Worm (Caenorhabditis elegans): ENCODE results near the gene ncr-2.

The ncr-2 gene

ce11 chrIII:8291268-8292032, 33.3 kb downstream of the ncr-2 start:
- TF ChIP-seq nhr-80 (tag; optimal IDR thresholded peaks at IDR 0.05), result peak; percentile 60
- no peak for TF ChIP-seq ztf-22 (GFP tag; optimal IDR thresholded peaks at IDR 0.05)
- no peak for TF ChIP-seq die-1 (tag; optimal IDR thresholded peaks at IDR 0.05)
- TF ChIP-seq egl-44 (GFP tag; IDR thresholded peaks at IDR 0.05), result no peak
- TF ChIP-seq ztf-25 (GFP tag; IDR thresholded peaks at IDR 0.05), result no peak
- 0 out of 2 replicates have a peak, but pooled peaks have one; percentile 22 for TF ChIP-seq dox-1 (GFP tag; IDR thresholded peaks at IDR 0.05)
- no peak for TF ChIP-seq him-1 (tag; optimal IDR thresholded peaks at IDR 0.05)
- no peak for TF ChIP-seq atf-7 (tag; optimal IDR thresholded peaks at IDR 0.05)
- no peak for TF ChIP-seq lin-26 (GFP tag; IDR thresholded peaks at IDR 0.05)

- no peak for TF ChIP-seq F55B11.4 (tag; optimal IDR thresholded peaks at IDR 0.05; ENCODE audit: borderline replicate concordance, insufficient read depth)
- no peak for TF ChIP-seq snpc-1.3 (tag; optimal IDR thresholded peaks at IDR 0.05; ENCODE audit: insufficient read depth)
- TF ChIP-seq ets-4 (GFP tag; optimal IDR thresholded peaks at IDR 0.05), result no peak
- TF ChIP-seq snpc-4 (GFP tag; optimal IDR thresholded peaks at IDR 0.05), result no peak
- no peak for TF ChIP-seq snpc-4 (tag; optimal IDR thresholded peaks at IDR 0.05)
- no peak for TF ChIP-seq gei-17 (GFP tag; optimal IDR thresholded peaks at IDR 0.05)
- TF ChIP-seq nhr-80 (tag; optimal IDR thresholded peaks at IDR 0.05), result peak; percentile 68
- TF ChIP-seq xnd-1 (tag; optimal IDR thresholded peaks at IDR 0.05), result no peak
- TF ChIP-seq pbrm-1 (GFP tag; IDR thresholded peaks at IDR 0.05), result no peak
- TF ChIP-seq unc-62 (GFP tag; optimal IDR thresholded peaks at IDR 0.05), result peak; percentile 42
- no peak for TF ChIP-seq mel-28 (tag; optimal IDR thresholded peaks at IDR 0.05; ENCODE audit: borderline replicate concordance)
- TF ChIP-seq athp-1 (tag; optimal IDR thresholded peaks at IDR 0.05), result no peak
These were observed 35.1 kb downstream of the ncr-2 start for ce11 chrIII:8293260-8293659.

- no peak for TF ChIP-seq egrh-3 (GFP tag; IDR thresholded peaks at IDR 0.05)
- TF ChIP-seq die-1 (tag; optimal IDR thresholded peaks at IDR 0.05), result no peak
- TF ChIP-seq Y53F4B.3 (GFP tag; IDR thresholded peaks at IDR 0.05), result no peak
- no peak for TF ChIP-seq hlh-12 (tag; optimal IDR thresholded peaks at IDR 0.05)
- no peak for TF ChIP-seq F49E8.2 (tag; optimal IDR thresholded peaks at IDR 0.05; ENCODE audit: insufficient read depth)
- TF ChIP-seq mcd-1 (GFP tag; IDR thresholded peaks at IDR 0.05), result no peak
- TF ChIP-seq akir-1 (GFP tag; optimal IDR thresholded peaks at IDR 0.05), result no peak
- no peak for TF ChIP-seq ztf-18 (tag; optimal IDR thresholded peaks at IDR 0.05)
- TF ChIP-seq rcor-1 (GFP tag; IDR thresholded peaks at IDR 0.05), result no peak
- no peak for TF ChIP-seq F57C9.4 (tag; optimal IDR thresholded peaks at IDR 0.05)
These were observed 40.2 kb downstream of the ncr-2 start for ce11 chrIII:8298216-8298920.

ce11 chrIII:8299078-8299587, 41.0 kb downstream of the ncr-2 start:
- TF ChIP-seq aptf-3 (GFP tag; IDR thresholded peaks at IDR 0.05), result no peak
- no peak for TF ChIP-seq aptf-2 (GFP tag; conservative IDR thresholded peaks at IDR 0.05)
- no peak for TF ChIP-seq madf-10 (tag; optimal IDR thresholded peaks at IDR 0.05)
- TF ChIP-seq zim-3 (tag; optimal IDR thresholded peaks at IDR 0.05), result no peak
- no peak for TF ChIP-seq fkh-3 (tag; optimal IDR thresholded peaks at IDR 0.05)
- TF ChIP-seq ztf-18 (tag; optimal IDR thresholded peaks at IDR 0.05), result no peak
- TF ChIP-seq mxl-1 (tag; optimal IDR thresholded peaks at IDR 0.05), result no peak
- no peak for TF ChIP-seq F52B5.7 (tag; optimal IDR thresholded peaks at IDR 0.05)
